Fruit fly (Drosophila melanogaster) S2 (cell line): Measurements from ENCODE around the gene Abi.

Source experiments
- CG8478 ChIP-seq: fragments of >200 bp; optimal IDR thresholded peaks from 2 replicates; lab custom pipeline; 2018
- CTCF ChIP-seq, 2 experiments: fragments of >200 bp; optimal IDR thresholded peaks; 2 replicates each; lab custom pipeline; 2018

DNA sequence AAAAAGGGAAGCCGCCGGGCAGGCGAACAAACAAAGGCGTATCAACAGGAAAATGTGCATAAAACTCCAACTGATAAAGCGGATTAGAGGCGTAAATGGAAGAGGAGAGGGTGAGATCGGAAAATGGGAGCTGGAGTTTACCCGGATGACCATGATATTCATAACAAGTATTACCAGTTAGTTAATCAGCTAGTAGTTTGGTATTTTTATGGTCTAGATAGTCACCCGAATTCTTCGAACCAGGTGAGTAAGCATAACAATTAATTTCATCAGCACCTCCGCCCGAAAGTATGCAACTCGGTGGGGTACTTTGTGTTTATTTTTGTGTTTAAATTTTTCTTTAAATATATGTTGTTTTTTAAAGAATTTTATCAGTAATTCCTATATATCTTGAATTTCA, 26.3 kb downstream of the Abi start:
- TF ChIP-seq CG8478 (lab: Kevin White, UChicago): no peak
- TF ChIP-seq CTCF (optimal IDR thresholded peaks at IDR 0.05; lab: Kevin White, UChicago): no peak
